Fruit fly (Drosophila melanogaster) whole organism, adult: ENCODE measurements around the gene CG32299.

Experiments used
- CG14711 ChIP-seq: fragments of 200-800 bp; sonication (Bioruptor generic); optimal IDR thresholded peaks from 2 replicates; lab custom pipeline; 2018; ENCODE audit warnings: missing biosample characterization, mild to moderate bottlenecking, missing genetic modification characterization, moderate library complexity
- CG1620 ChIP-seq: fragments of 200-800 bp; sonication (Bioruptor generic); optimal IDR thresholded peaks from 2 replicates; lab custom pipeline; 2016; ENCODE audit warnings: missing biosample characterization, missing genetic modification characterization
- CG33017 ChIP-seq: fragments of 200-800 bp; sonication (Bioruptor generic); optimal IDR thresholded peaks from 2 replicates; lab custom pipeline; 2018; ENCODE audit warnings: missing biosample characterization, mild to moderate bottlenecking, missing genetic modification characterization, moderate library complexity
- CG5204 ChIP-seq: fragments of 200-800 bp; sonication (Bioruptor generic); optimal IDR thresholded peaks from 2 replicates; lab custom pipeline; 2016; ENCODE audit warnings: missing biosample characterization, missing genetic modification characterization
- CG7045 ChIP-seq: fragments of 200-800 bp; sonication (Bioruptor generic); optimal IDR thresholded peaks from 2 replicates; lab custom pipeline; 2017; ENCODE audit warnings: missing biosample characterization, mild to moderate bottlenecking, missing genetic modification characterization
- CG7101 ChIP-seq: fragments of 200-800 bp; sonication (Bioruptor generic); optimal IDR thresholded peaks from 2 replicates; lab custom pipeline; 2018; ENCODE audit warnings: missing biosample characterization, mild to moderate bottlenecking, missing genetic modification characterization, moderate library complexity
- Crg-1 ChIP-seq: fragments of 200-800 bp; sonication (Bioruptor generic); optimal IDR thresholded peaks from 2 replicates; lab custom pipeline; 2016; ENCODE audit warnings: missing biosample characterization, missing genetic modification characterization
- Mnt ChIP-seq: fragments of 200-800 bp; sonication (Bioruptor generic); optimal IDR thresholded peaks from 2 replicates; lab custom pipeline; 2016; ENCODE audit warnings: missing biosample characterization, mild to moderate bottlenecking, missing genetic modification characterization
- bab1 ChIP-seq: fragments of 200-800 bp; sonication (Bioruptor generic); optimal IDR thresholded peaks from 3 replicates; lab custom pipeline; 2019; ENCODE audit warnings: missing biosample characterization, mild to moderate bottlenecking, missing genetic modification characterization, moderate library complexity
- cic ChIP-seq: fragments of 200-800 bp; sonication (Bioruptor generic); optimal IDR thresholded peaks from 2 replicates; lab custom pipeline; 2017; ENCODE audit warnings: missing biosample characterization, mild to moderate bottlenecking, missing genetic modification characterization, moderate library complexity
- cnc ChIP-seq, 2 experiments: fragments of >200 bp; optimal IDR thresholded peaks; 2 replicates each; lab custom pipeline; 2017
- kay ChIP-seq: fragments of 200-800 bp; sonication (Bioruptor generic); peaks from one replicate; lab custom pipeline; 2016; ENCODE audit warnings: missing biosample characterization, missing genetic modification characterization, borderline replicate concordance
- ovo ChIP-seq: fragments of 200-800 bp; sonication (Bioruptor generic); optimal IDR thresholded peaks from 2 replicates; lab custom pipeline; 2016; ENCODE audit warnings: missing biosample characterization, missing genetic modification characterization
- toe ChIP-seq: fragments of 200-800 bp; sonication (Bioruptor generic); optimal IDR thresholded peaks from 2 replicates; lab custom pipeline; 2016; ENCODE audit warnings: missing biosample characterization, missing genetic modification characterization

- TF ChIP-seq CG14711 (tag; lab: Kevin White, UChicago), result no peak
- TF ChIP-seq Mnt (GFP tag; lab: Kevin White, UChicago), result no peak
- TF ChIP-seq cic, result no peak
- no peak for TF ChIP-seq CG5204
- no peak for TF ChIP-seq kay (GFP tag; lab: Kevin White, UChicago)
- TF ChIP-seq CG7045 (GFP tag; lab: Kevin White, UChicago), result no peak
- TF ChIP-seq bab1 (GFP tag; lab: Kevin White, UChicago), result no peak
- TF ChIP-seq CG1620, result no peak
- no peak for TF ChIP-seq cnc (optimal IDR thresholded peaks at IDR 0.05; lab: Kevin White, UChicago)
- TF ChIP-seq CG33017 (tag; lab: Kevin White, UChicago), result no peak
- no peak for TF ChIP-seq Crg-1 (GFP tag; lab: Kevin White, UChicago)
- TF ChIP-seq toe (GFP tag; lab: Kevin White, UChicago), result no peak
- TF ChIP-seq CG7101, result no peak
- no peak for TF ChIP-seq ovo (GFP tag; lab: Kevin White, UChicago)
Observed at dm6 chr3L:2360257-2360656, 30.5 kb downstream of the CG32299 start, which contains the start of gene CG13801.
